Worm (Caenorhabditis elegans) whole organism, L4/young adult: ENCODE data around the gene Y49A10A.2.

Experiments used
- W03F9.2 ChIP-seq: fragments of 150-350 bp; optimal IDR thresholded peaks from 2 replicates; lab custom pipeline; 2014; ENCODE audit warnings: missing biosample characterization, missing genetic modification characterization
- dao-5 ChIP-seq: sonication (generic microtip); optimal IDR thresholded peaks from 2 replicates; lab custom pipeline; 2016; ENCODE audit warnings: missing genotype, missing genetic modification characterization, moderate library complexity, missing compliant biosample characterization
- him-1 ChIP-seq: sonication (generic microtip); optimal IDR thresholded peaks from 2 replicates; lab custom pipeline; 2016; ENCODE audit warnings: missing genotype, missing genetic modification reagents, missing genetic modification characterization, missing compliant biosample characterization

Y49A10A.2 gene

ce11 chrX:10391174-10391573 is 18.7 kb upstream of the Y49A10A.2 start:
- TF ChIP-seq W03F9.2 (tag; lab: Kevin White, UChicago) (no peak), him-1 (no peak), dao-5 (tag; lab: Kevin White, UChicago) (no peak)

DNA sequence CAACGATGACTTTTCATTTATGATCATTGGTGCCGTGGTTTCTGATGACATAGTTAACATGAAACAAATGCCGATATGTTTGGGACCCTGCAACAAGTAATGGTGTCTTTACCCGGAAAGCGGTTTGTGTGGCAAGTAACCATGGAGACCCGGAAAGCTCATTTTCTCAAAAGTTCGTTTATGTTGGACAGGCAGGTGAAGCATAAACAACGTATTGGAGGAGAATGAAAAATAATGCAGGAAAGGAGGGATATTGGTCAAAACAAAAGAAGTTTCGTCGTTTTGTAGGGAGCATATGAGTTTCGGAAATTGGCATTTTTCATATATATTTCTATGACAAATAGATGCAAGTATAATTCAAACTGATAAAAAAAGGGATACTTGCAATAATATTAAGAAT is 13.9 kb upstream of the Y49A10A.2 start, which contains the start of gene dyf-6:
TSS of gene dyf-6 (minus strand) at position 101 of the 400 bp plus-strand sequence.
- TF ChIP-seq dao-5 (tag; lab: Kevin White, UChicago) (no peak), W03F9.2 (tag; lab: Kevin White, UChicago) (no peak), him-1 (no peak)

DNA sequence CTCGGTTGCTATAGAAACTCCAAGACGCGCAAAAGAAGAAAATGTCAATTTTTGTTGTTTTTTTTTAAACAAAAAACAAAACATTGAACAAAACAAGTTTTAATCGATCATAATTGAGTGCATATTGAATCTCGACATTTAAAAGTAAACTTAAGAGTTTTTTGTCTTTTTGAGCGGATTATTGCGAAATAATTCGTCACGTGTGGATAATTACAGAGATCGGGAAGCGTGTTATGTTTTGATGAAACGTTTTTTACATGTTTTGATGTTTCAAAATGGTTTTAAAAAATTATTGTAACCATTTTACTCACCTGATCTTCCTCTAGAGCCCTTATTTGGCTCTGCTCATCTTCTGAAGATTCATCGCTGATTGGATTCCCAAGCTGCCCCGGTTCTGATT is 13.5 kb upstream of the Y49A10A.2 start:
- no peak for TF ChIP-seq him-1
- no peak for TF ChIP-seq W03F9.2 (tag; lab: Kevin White, UChicago)

DNA sequence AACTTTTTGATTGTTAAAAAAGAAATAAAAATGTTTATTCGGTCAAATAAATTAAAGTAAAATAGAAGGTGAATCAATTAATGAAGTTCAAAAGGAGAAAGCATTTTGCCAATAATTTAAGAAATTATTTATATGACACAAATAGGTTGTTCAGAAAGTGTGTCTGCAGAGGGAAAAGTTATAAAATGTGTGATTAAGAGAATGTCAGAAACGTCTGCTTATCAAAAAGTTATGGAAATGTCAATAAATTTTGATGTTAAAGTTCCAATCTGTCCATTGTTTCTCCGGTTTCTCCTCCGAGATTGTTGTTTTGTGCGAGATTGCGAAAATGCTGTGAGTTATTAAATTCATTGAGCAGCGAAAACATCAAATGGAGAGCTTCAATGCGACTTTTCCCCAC is 7.2 kb upstream of the Y49A10A.2 start, which contains the start of gene rme-4:
TSS of gene rme-4 (minus strand) at position 168 of the 400 bp plus-strand sequence.
- TF ChIP-seq dao-5 (tag; lab: Kevin White, UChicago): no peak
- TF ChIP-seq him-1: no peak
- TF ChIP-seq W03F9.2 (tag; lab: Kevin White, UChicago): no peak

DNA sequence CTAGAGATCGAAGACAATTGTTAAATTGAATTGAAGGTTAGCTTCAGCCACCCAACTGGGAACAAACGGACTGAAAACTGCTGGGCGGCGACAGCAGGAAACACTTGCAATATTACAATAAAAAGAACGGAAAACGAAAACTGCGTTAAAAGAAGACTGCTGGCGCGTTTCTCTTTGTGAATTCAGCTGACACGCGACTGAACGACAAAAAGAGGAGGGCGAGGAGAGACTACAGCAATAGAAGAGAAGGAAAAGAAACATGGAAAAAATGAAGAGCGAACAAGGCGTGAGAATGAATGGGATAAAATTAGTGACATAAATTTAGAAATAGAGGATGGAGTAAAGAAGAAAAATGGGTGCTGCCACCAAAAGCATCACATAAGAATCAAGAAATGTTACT is 5.2 kb upstream of the Y49A10A.2 start:
- TF ChIP-seq him-1 (peak; percentile 28), W03F9.2 (tag; lab: Kevin White, UChicago) (peak; percentile 81), dao-5 (tag; lab: Kevin White, UChicago) (no peak)

ce11 chrX:10376989-10377388 is 4.5 kb upstream of the Y49A10A.2 start:
- no peak for TF ChIP-seq W03F9.2 (tag; lab: Kevin White, UChicago)
- TF ChIP-seq him-1: no peak
- TF ChIP-seq dao-5 (tag; lab: Kevin White, UChicago): no peak

DNA sequence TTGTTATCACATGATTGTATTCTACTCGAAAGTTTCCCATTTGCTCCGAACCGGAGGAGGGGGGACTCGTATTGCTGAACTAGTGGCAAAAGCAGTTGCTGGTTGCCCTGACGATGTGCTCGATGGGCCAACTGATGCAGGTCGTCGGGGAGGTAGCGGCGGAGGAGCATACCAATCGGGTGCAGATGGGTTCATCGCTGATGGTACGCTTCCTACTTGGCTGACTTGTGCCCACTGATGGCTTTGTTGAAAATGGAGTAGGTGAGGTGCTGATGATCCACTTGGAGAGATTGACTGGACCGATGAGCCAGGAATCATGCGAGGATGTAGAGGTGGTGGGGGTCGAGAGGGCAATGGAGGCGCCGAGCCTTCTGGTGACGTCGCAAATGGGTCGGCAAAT is 1.1 kb upstream of the Y49A10A.2 start:
- TF ChIP-seq him-1: no peak

ce11 chrX:10358083-10358482 is 14.4 kb downstream of the Y49A10A.2 start, which contains the start of gene efhc-1:
Gene efhc-1, plus strand, starts transcription at chrX:10358383.
- TF ChIP-seq him-1 (no peak), dao-5 (tag; lab: Kevin White, UChicago) (no peak), W03F9.2 (tag; lab: Kevin White, UChicago) (no peak)

DNA sequence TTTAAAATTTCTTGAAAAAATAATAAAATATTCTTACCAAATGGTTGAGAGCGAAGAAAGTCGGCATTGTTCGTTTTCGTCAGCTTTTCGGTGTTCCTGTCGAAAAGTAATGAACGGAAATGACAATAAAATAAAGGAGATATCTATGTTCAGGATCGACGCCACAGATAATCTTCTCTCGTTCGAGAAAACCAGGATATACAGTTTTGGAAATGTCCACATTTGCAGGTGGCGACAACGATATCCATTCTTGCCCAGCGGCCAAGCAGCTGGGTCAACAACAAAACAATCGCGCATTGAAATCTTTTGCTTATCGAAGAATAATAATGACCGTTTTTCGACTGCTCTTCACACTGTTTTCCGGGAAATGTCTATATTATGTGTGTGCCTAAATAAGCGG is 16.8 kb downstream of the Y49A10A.2 start, which contains the start of gene R07E3.7:
TSS of gene R07E3.7 (minus strand) at position 101 of the 400 bp plus-strand sequence.
- no peak for TF ChIP-seq W03F9.2 (tag; lab: Kevin White, UChicago)
- no peak for TF ChIP-seq dao-5 (tag; lab: Kevin White, UChicago)
- no peak for TF ChIP-seq him-1

- TF ChIP-seq W03F9.2 (tag; lab: Kevin White, UChicago) (no peak), dao-5 (tag; lab: Kevin White, UChicago) (no peak), him-1 (no peak)
Observed at ce11 chrX:10353857-10354256, 18.6 kb downstream of the Y49A10A.2 start.

- TF ChIP-seq him-1 (no peak), dao-5 (tag; lab: Kevin White, UChicago) (no peak), W03F9.2 (tag; lab: Kevin White, UChicago) (no peak)
Observed at ce11 chrX:10350151-10350550, 22.3 kb downstream of the Y49A10A.2 start.

ce11 chrX:10340986-10341385 is 31.5 kb downstream of the Y49A10A.2 start, which contains the start of gene R07E3.1:
Gene R07E3.1, minus strand, starts transcription at chrX:10341161.
- TF ChIP-seq W03F9.2 (tag; lab: Kevin White, UChicago) (no peak), him-1 (no peak), dao-5 (tag; lab: Kevin White, UChicago) (no peak)

DNA sequence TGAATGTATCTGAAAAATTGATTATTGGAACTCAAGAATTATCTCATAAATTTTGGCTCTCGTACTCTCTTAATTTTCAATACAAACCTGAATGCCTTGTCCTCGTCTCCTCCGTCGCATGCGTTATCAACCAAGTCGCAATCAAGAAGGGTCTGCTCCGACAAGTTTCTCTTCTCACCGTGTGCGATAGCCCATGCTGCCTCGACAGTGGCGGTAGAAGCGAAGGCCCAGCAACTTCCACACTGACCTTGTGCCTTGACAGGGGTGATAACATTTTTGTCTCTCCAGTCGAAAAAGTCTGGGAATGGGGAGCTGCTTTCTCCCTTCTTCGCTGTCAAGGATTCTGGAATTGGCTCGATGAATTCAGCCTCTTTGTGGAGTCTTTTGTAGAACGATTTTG is 32.4 kb downstream of the Y49A10A.2 start:
- TF ChIP-seq W03F9.2 (tag; lab: Kevin White, UChicago) (no peak), dao-5 (tag; lab: Kevin White, UChicago) (no peak), him-1 (no peak)

- no peak for TF ChIP-seq W03F9.2 (tag; lab: Kevin White, UChicago)
- no peak for TF ChIP-seq dao-5 (tag; lab: Kevin White, UChicago)
- no peak for TF ChIP-seq him-1
Observed at ce11 chrX:10338761-10339160, 33.7 kb downstream of the Y49A10A.2 start.

ce11 chrX:10338100-10338499 is 34.4 kb downstream of the Y49A10A.2 start, which contains the start of gene cut-5:
Gene cut-5, minus strand, starts transcription at chrX:10338200.
- TF ChIP-seq dao-5 (tag; lab: Kevin White, UChicago): no peak
- TF ChIP-seq W03F9.2 (tag; lab: Kevin White, UChicago): no peak
- no peak for TF ChIP-seq him-1
